Worm (Caenorhabditis elegans) whole organism, early embryonic: ENCODE data around the gene swt-1.

Experiments
- B0310.2 ChIP-seq: sonication (generic microtip); optimal IDR thresholded peaks from 2 replicates; lab custom pipeline; 2016; ENCODE audit warnings: mild to moderate bottlenecking, missing genetic modification characterization, missing compliant biosample characterization
- F13C5.2 ChIP-seq: sonication (generic microtip); optimal IDR thresholded peaks from 2 replicates; lab custom pipeline; 2017; ENCODE audit warnings: mild to moderate bottlenecking, missing genetic modification characterization, inconsistent platforms, missing compliant biosample characterization
- aly-1 ChIP-seq: sonication (generic microtip); optimal IDR thresholded peaks from 2 replicates; lab custom pipeline; 2016; ENCODE audit warnings: missing genetic modification characterization, missing compliant biosample characterization
- ama-1 ChIP-seq: fragments of 150-350 bp; optimal IDR thresholded peaks from 2 replicates; lab custom pipeline; 2014
- ceh-13 ChIP-seq: fragments of 200-800 bp; sonication (Bioruptor generic); optimal IDR thresholded peaks from 2 replicates; lab custom pipeline; 2018; ENCODE audit warnings: mild to moderate bottlenecking, missing genetic modification characterization, missing compliant biosample characterization
- ceh-36 ChIP-seq: sonication (generic microtip); optimal IDR thresholded peaks from 2 replicates; lab custom pipeline; 2016; ENCODE audit warnings: missing genetic modification characterization, inconsistent platforms, missing compliant biosample characterization
- ets-7 ChIP-seq: sonication (generic microtip); optimal IDR thresholded peaks from 2 replicates; lab custom pipeline; 2016; ENCODE audit warnings: missing genotype, missing genetic modification characterization, missing compliant biosample characterization
- flt-1 ChIP-seq: fragments of 200-800 bp; sonication (Bioruptor generic); IDR thresholded peaks from 2 replicates; pipeline ENCODE4 v1.3.6; 2022; ENCODE audit warnings: missing genetic modification characterization, missing compliant biosample characterization
- hmbx-1 ChIP-seq: sonication (generic microtip); optimal IDR thresholded peaks from 2 replicates; lab custom pipeline; 2016; ENCODE audit warnings: mild to moderate bottlenecking, missing genetic modification characterization, missing compliant biosample characterization
- hmg-4 ChIP-seq: fragments of 200-800 bp; sonication (Bioruptor generic); optimal IDR thresholded peaks from 2 replicates; lab custom pipeline; 2018; ENCODE audit warnings: mild to moderate bottlenecking, missing genetic modification characterization, missing compliant biosample characterization
- hnd-1 ChIP-seq: sonication (generic microtip); optimal IDR thresholded peaks from 2 replicates; lab custom pipeline; 2016; ENCODE audit warnings: missing genetic modification characterization, missing compliant biosample characterization
- pes-1 ChIP-seq: fragments of 200-800 bp; sonication (Bioruptor generic); IDR thresholded peaks from 2 replicates; pipeline ENCODE4 v1.3.6; 2022; ENCODE audit warnings: missing genetic modification reagents, missing genetic modification characterization, missing compliant biosample characterization
- scrt-1 ChIP-seq: fragments of 200-800 bp; sonication (Bioruptor generic); IDR thresholded peaks from 2 replicates; pipeline ENCODE4 v1.3.6; 2022; ENCODE audit warnings: missing genetic modification characterization, missing compliant biosample characterization
- sea-1 ChIP-seq: fragments of 200-800 bp; sonication (Bioruptor generic); conservative IDR thresholded peaks from 2 replicates; pipeline ENCODE4 v1.3.6; 2022; ENCODE audit warnings: missing genetic modification characterization, missing compliant biosample characterization
- tbx-11 ChIP-seq: fragments of 200-800 bp; sonication (Bioruptor generic); IDR thresholded peaks from 2 replicates; pipeline ENCODE4 v1.3.6; 2022; ENCODE audit warnings: missing genetic modification characterization, missing compliant biosample characterization
- tbx-37 ChIP-seq: fragments of 200-800 bp; sonication (Bioruptor generic); conservative IDR thresholded peaks from 2 replicates; pipeline ENCODE4 v1.3.6; 2022; ENCODE audit warnings: missing genetic modification reagents, missing genetic modification characterization, missing compliant biosample characterization
- tra-4 ChIP-seq: sonication (generic microtip); optimal IDR thresholded peaks from 2 replicates; lab custom pipeline; 2017; ENCODE audit warnings: missing genetic modification characterization, missing compliant biosample characterization

Gene swt-1

DNA sequence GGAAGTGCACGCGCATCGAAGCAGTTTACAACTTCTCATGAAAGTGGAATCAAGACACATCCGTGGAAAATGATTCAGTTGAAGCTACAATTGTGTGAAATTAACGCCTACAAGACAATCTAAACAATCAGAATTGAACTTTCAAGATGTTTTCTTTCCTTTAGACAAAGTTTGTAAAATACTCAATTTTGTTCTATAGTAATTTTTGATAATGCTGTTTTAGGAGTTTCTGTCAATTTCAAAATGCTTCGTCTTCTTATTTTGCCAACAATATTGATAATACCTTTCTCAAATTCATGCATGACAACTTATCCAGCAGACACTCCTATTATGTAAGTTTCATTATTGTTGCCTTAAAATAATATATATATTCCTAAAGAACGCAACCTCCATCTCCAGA is 38.2 kb upstream of the swt-1 start, which contains the start of gene T21D12.11:
Gene T21D12.11 (plus strand): TSS at position 301 of the 400 bp plus-strand sequence.
- TF ChIP-seq tbx-37 (GFP tag; lab: Robert Waterston, UW) (no peak), F13C5.2 (no peak), B0310.2 (tag; lab: Kevin White, UChicago) (no peak), ama-1 (lab: Kevin White, UChicago) (no peak), hmg-4 (GFP tag; lab: Kevin White, UChicago) (no peak), hmbx-1 (tag; lab: Kevin White, UChicago) (no peak), ets-7 (tag; lab: Kevin White, UChicago) (no peak), aly-1 (no peak), scrt-1 (GFP tag; lab: Robert Waterston, UW) (no peak), hnd-1 (no peak), ceh-36 (tag; lab: Kevin White, UChicago) (no peak), flt-1 (GFP tag; lab: Robert Waterston, UW) (no peak), tra-4 (tag; lab: Kevin White, UChicago) (no peak), pes-1 (no peak), sea-1 (GFP tag; lab: Robert Waterston, UW) (no peak), ceh-13 (GFP tag; lab: Kevin White, UChicago) (no peak), tbx-11 (no peak)

DNA sequence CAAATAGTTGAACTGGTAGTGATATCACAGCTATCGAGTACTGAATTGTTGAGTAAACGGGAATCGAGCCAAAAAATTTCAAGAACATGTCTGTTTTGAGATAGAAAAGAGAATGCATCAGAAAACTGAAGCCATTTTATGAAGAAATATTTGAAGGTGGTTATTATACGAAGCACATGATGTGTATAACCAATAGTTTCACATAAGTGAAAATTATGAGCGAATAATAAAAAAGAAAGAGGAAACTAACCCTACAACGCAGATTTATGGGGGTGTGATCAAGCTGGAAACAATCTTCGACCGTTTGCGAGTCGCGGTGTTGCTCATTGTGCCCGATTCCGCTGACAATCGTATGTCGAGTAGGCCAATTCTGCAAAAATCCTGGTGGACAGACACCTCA is 34.0 kb upstream of the swt-1 start, which contains the start of gene srh-282:
Gene srh-282 (minus strand): TSS at position 101 of the 400 bp plus-strand sequence.
- TF ChIP-seq scrt-1 (GFP tag; lab: Robert Waterston, UW) (no peak), tbx-37 (GFP tag; lab: Robert Waterston, UW) (no peak)

DNA sequence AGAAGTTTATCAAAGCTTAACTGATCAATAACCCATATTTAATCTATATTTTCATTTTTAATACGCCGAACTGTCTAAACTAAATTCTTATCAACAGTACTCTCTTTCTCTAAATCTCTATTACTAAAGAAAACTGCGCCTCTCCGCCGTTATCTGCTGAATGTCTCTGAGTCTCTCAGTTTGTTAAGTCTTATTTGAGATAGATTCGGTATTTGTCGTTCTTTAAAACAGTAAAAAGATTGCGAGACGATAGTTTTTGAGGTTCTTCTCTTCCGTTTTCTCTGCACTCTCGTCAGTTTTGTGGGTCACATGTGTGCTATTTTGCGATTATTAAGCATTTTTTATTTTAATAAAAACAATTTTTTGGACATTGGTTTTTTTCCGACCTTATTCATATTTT is 33.1 kb upstream of the swt-1 start, which contains the start of gene sma-10:
Gene sma-10 (plus strand): TSS at position 236 of the 400 bp plus-strand sequence.
- TF ChIP-seq B0310.2 (tag; lab: Kevin White, UChicago): no peak
- no peak for TF ChIP-seq hmbx-1 (tag; lab: Kevin White, UChicago)
- TF ChIP-seq hmg-4 (GFP tag; lab: Kevin White, UChicago): no peak
- no peak for TF ChIP-seq ceh-13 (GFP tag; lab: Kevin White, UChicago)
- no peak for TF ChIP-seq tbx-37 (GFP tag; lab: Robert Waterston, UW)
- TF ChIP-seq flt-1 (GFP tag; lab: Robert Waterston, UW): no peak
- no peak for TF ChIP-seq F13C5.2

DNA sequence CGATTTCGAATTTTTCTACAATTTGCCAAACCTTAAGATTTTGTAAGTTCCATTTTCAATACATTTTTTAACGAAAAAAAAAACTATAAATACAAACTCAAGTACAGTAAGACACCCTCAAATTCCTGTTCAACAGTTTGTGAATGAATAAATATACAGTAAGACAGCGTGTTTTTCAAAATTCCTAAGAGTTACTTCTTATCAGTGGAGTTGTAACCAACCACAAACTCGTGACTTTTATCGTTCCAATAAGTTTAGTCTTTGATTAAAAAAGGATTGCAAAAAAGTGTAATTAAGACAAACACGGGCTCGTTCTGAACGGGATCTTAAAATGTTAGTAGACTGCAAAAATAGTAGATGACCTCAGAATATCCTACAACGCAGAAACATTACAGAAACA is 32.2 kb upstream of the swt-1 start:
- TF ChIP-seq hnd-1 (no peak), ets-7 (tag; lab: Kevin White, UChicago) (no peak), hmbx-1 (tag; lab: Kevin White, UChicago) (no peak), ceh-36 (tag; lab: Kevin White, UChicago) (no peak), ama-1 (lab: Kevin White, UChicago) (no peak), scrt-1 (GFP tag; lab: Robert Waterston, UW) (no peak), hmg-4 (GFP tag; lab: Kevin White, UChicago) (no peak), ceh-13 (GFP tag; lab: Kevin White, UChicago) (no peak), tbx-37 (GFP tag; lab: Robert Waterston, UW) (no peak), tra-4 (tag; lab: Kevin White, UChicago) (no peak), B0310.2 (tag; lab: Kevin White, UChicago) (no peak), F13C5.2 (no peak), flt-1 (GFP tag; lab: Robert Waterston, UW) (no peak), sea-1 (GFP tag; lab: Robert Waterston, UW) (no peak)

DNA sequence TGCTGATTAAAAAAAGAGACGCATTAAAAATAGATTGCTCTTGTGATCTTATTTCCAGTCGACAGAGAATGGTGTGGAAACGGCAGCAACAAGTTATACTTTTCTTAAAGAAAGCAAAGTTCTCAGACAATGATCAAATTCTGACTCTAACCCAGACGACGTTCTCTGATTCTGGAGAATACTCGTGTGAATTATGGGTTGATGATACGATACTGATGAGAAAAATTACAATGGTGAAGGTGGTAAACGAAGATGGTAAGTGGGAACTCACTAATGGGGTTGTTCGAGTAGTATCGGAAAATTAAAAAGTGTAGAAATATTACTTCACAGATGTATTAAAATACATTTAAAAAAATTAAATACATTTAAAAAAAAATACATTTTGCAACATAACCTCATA is 29.0 kb upstream of the swt-1 start:
- no peak for TF ChIP-seq flt-1 (GFP tag; lab: Robert Waterston, UW)

DNA sequence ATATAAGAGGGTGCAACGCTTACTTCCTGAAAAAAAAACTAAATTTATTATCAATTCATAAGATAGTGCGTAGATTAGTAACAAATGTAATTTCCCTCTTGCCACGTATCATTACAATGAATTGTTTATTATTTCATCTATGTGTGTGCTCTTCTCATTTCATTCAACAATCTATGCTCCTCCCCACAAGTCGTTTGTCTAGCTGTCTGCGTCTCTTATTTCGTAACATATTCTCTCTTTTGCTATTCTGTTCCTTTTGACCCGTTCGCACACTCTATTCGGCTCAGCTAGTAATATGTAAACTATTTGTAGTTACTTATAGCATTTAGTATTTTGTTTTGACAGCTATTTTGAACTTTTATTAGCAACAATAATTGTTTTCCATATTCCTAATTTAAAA is 25.3 kb upstream of the swt-1 start:
- no peak for TF ChIP-seq tbx-11
- no peak for TF ChIP-seq tbx-37 (GFP tag; lab: Robert Waterston, UW)
- no peak for TF ChIP-seq pes-1
- TF ChIP-seq aly-1: no peak
- TF ChIP-seq hmbx-1 (tag; lab: Kevin White, UChicago): no peak
- TF ChIP-seq ets-7 (tag; lab: Kevin White, UChicago): no peak
- no peak for TF ChIP-seq hnd-1
- no peak for TF ChIP-seq sea-1 (GFP tag; lab: Robert Waterston, UW)
- no peak for TF ChIP-seq ceh-36 (tag; lab: Kevin White, UChicago)
- no peak for TF ChIP-seq hmg-4 (GFP tag; lab: Kevin White, UChicago)
- TF ChIP-seq ceh-13 (GFP tag; lab: Kevin White, UChicago): no peak
- TF ChIP-seq B0310.2 (tag; lab: Kevin White, UChicago): no peak
- no peak for TF ChIP-seq tra-4 (tag; lab: Kevin White, UChicago)
- TF ChIP-seq ama-1 (lab: Kevin White, UChicago): no peak

DNA sequence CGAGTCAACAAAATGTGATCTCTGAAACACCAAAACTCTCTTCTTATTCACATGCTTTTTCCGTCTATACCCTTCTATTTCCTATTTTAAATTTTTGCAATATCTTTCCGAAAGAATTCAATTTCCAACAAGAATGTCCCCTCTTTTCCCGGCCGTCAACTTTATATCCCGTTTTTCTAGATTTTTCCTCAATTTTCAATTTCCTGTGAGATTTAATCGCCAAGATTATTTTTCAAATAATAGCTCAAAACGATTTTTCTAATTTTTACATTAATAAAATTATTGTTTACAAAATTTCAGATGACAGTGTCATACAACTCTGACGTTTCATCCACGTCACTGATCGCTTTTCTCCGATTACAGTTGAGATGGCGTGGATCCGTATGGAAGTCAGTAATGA is 24.0 kb upstream of the swt-1 start, which contains the start of gene best-19:
Gene best-19 (plus strand): TSS at position 301 of the 400 bp plus-strand sequence.
- TF ChIP-seq aly-1: no peak
- TF ChIP-seq ama-1 (lab: Kevin White, UChicago): no peak
- TF ChIP-seq ceh-36 (tag; lab: Kevin White, UChicago): no peak
- TF ChIP-seq hmg-4 (GFP tag; lab: Kevin White, UChicago): no peak

DNA sequence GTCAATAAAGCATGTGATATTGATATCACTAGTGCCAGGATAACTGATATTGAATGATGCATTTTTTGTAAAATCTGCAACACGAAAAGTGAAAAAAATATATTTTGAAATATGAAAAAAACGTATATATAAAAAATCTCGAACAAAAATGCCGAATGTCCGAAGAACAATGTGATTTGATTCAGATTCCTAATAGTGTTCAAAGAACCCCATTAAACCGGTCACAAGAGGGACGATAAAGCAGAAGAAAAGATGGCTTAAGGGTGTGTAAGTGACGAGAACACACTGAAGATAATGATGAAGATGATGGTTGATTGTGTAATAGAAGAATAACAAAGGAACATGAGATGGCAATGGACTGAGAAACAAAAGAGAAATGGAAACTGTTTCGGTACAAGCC is 19.3 kb upstream of the swt-1 start, which contains the start of gene T21D12.14:
Gene T21D12.14 (minus strand): TSS at position 101 of the 400 bp plus-strand sequence.
- no peak for TF ChIP-seq ama-1 (lab: Kevin White, UChicago)
- no peak for TF ChIP-seq tra-4 (tag; lab: Kevin White, UChicago)
- no peak for TF ChIP-seq ceh-13 (GFP tag; lab: Kevin White, UChicago)
- TF ChIP-seq sea-1 (GFP tag; lab: Robert Waterston, UW): no peak
- no peak for TF ChIP-seq flt-1 (GFP tag; lab: Robert Waterston, UW)
- TF ChIP-seq tbx-11: no peak
- no peak for TF ChIP-seq hmbx-1 (tag; lab: Kevin White, UChicago)
- TF ChIP-seq aly-1: no peak
- TF ChIP-seq hmg-4 (GFP tag; lab: Kevin White, UChicago): no peak
- TF ChIP-seq pes-1: no peak
- no peak for TF ChIP-seq F13C5.2
- TF ChIP-seq scrt-1 (GFP tag; lab: Robert Waterston, UW): no peak
- no peak for TF ChIP-seq ceh-36 (tag; lab: Kevin White, UChicago)
